Worm (Caenorhabditis elegans): ENCODE results near the gene C27D6.11.

The C27D6.11 gene

ce11 chrII:5177902-5178301 is 16.9 kb upstream of the C27D6.11 start, which contains the start of gene C27D6.12:
Gene C27D6.12, minus strand, starts transcription at chrII:5178002.
- TF ChIP-seq lsy-2 (tag; optimal IDR thresholded peaks at IDR 0.05) (no peak), sem-2 (GFP tag; optimal IDR thresholded peaks at IDR 0.05) (no peak), nhr-237 (tag; optimal IDR thresholded peaks at IDR 0.05) (no peak), mab-5 (tag; optimal IDR thresholded peaks at IDR 0.05) (no peak), blmp-1 (tag; optimal IDR thresholded peaks at IDR 0.05) (no peak), sptf-1 (tag; optimal IDR thresholded peaks at IDR 0.05) (no peak), lin-32 (GFP tag; optimal IDR thresholded peaks at IDR 0.05) (no peak), ceh-39 (tag; optimal IDR thresholded peaks at IDR 0.05) (no peak)

ce11 chrII:5176934-5177333 is 15.9 kb upstream of the C27D6.11 start:
- no peak for TF ChIP-seq nhr-237 (tag; optimal IDR thresholded peaks at IDR 0.05)
- no peak for TF ChIP-seq elt-1 (tag; optimal IDR thresholded peaks at IDR 0.05; ENCODE audit: borderline replicate concordance, insufficient read depth)
- TF ChIP-seq hlh-1 (tag; optimal IDR thresholded peaks at IDR 0.05) = no peak
- TF ChIP-seq M03D4.4 (tag; optimal IDR thresholded peaks at IDR 0.05) = no peak
- no peak for TF ChIP-seq sptf-1 (tag; optimal IDR thresholded peaks at IDR 0.05)
- no peak for TF ChIP-seq unc-62 (GFP tag; optimal IDR thresholded peaks at IDR 0.05)
- no peak for TF ChIP-seq mab-5 (tag; optimal IDR thresholded peaks at IDR 0.05)
- TF ChIP-seq tbx-8 (GFP tag; optimal IDR thresholded peaks at IDR 0.05) = no peak
- no peak for TF ChIP-seq unc-120 (tag; optimal IDR thresholded peaks at IDR 0.05; ENCODE audit: poor library complexity, severe bottlenecking)
- no peak for TF ChIP-seq nhr-2 (tag; optimal IDR thresholded peaks at IDR 0.05)
- TF ChIP-seq ceh-83 (GFP tag; optimal IDR thresholded peaks at IDR 0.05) = no peak
- TF ChIP-seq sem-2 (GFP tag; optimal IDR thresholded peaks at IDR 0.05) = no peak
- no peak for TF ChIP-seq flh-1 (GFP tag; optimal IDR thresholded peaks at IDR 0.05)
- no peak for TF ChIP-seq ces-1 (GFP tag; optimal IDR thresholded peaks at IDR 0.05)
- no peak for TF ChIP-seq blmp-1 (tag; optimal IDR thresholded peaks at IDR 0.05)
- TF ChIP-seq lsy-2 (tag; optimal IDR thresholded peaks at IDR 0.05) = no peak
- no peak for TF ChIP-seq lin-13 (tag; optimal IDR thresholded peaks at IDR 0.05)
- TF ChIP-seq unc-39 (tag; optimal IDR thresholded peaks at IDR 0.05) = no peak

ce11 chrII:5174370-5174769 is 13.4 kb upstream of the C27D6.11 start, which contains the start of gene C27D6.3:
Gene C27D6.3, minus strand, starts transcription at chrII:5174470.
- no peak for TF ChIP-seq tbx-8 (GFP tag; optimal IDR thresholded peaks at IDR 0.05)
- no peak for TF ChIP-seq mep-1 (tag; optimal IDR thresholded peaks at IDR 0.05)
- TF ChIP-seq nhr-237 (tag; optimal IDR thresholded peaks at IDR 0.05) = no peak
- no peak for TF ChIP-seq unc-39 (tag; optimal IDR thresholded peaks at IDR 0.05)
- TF ChIP-seq nhr-76 (tag; optimal IDR thresholded peaks at IDR 0.05) = no peak
- TF ChIP-seq elt-1 (tag; optimal IDR thresholded peaks at IDR 0.05; ENCODE audit: borderline replicate concordance, insufficient read depth) = no peak
- TF ChIP-seq blmp-1 (tag; optimal IDR thresholded peaks at IDR 0.05) = no peak

- TF ChIP-seq mab-5 (tag; optimal IDR thresholded peaks at IDR 0.05) (no peak), nhr-12 (tag; optimal IDR thresholded peaks at IDR 0.05) (no peak), M03D4.4 (tag; optimal IDR thresholded peaks at IDR 0.05) (no peak), ceh-83 (GFP tag; optimal IDR thresholded peaks at IDR 0.05) (no peak), ces-1 (GFP tag; optimal IDR thresholded peaks at IDR 0.05) (no peak), zip-8 (tag; optimal IDR thresholded peaks at IDR 0.05) (no peak), elt-3 (tag; optimal IDR thresholded peaks at IDR 0.05) (no peak), ceh-43 (GFP tag; optimal IDR thresholded peaks at IDR 0.05) (no peak), lsy-2 (tag; optimal IDR thresholded peaks at IDR 0.05) (no peak)
Measured at ce11 chrII:5172451-5172850, 11.4 kb upstream of the C27D6.11 start, which contains the start of gene C27D6.1. Gene C27D6.1, plus strand, starts transcription at chrII:5172751.

ce11 chrII:5171610-5172009 is 10.6 kb upstream of the C27D6.11 start, which contains the start of gene C27D6.15:
Gene C27D6.15, plus strand, starts transcription at chrII:5171910.
- no peak for TF ChIP-seq bed-3 (GFP tag; optimal IDR thresholded peaks at IDR 0.05)

- TF ChIP-seq bed-3 (GFP tag; optimal IDR thresholded peaks at IDR 0.05) (no peak), lsy-2 (tag; optimal IDR thresholded peaks at IDR 0.05) (no peak), unc-62 (GFP tag; optimal IDR thresholded peaks at IDR 0.05) (no peak), ceh-83 (GFP tag; optimal IDR thresholded peaks at IDR 0.05) (no peak), tbx-8 (GFP tag; optimal IDR thresholded peaks at IDR 0.05) (no peak), lin-13 (tag; optimal IDR thresholded peaks at IDR 0.05) (no peak), lin-32 (GFP tag; optimal IDR thresholded peaks at IDR 0.05) (no peak), elt-1 (tag; optimal IDR thresholded peaks at IDR 0.05; ENCODE audit: borderline replicate concordance, insufficient read depth) (no peak), hlh-1 (tag; optimal IDR thresholded peaks at IDR 0.05) (no peak), ham-2 (GFP tag; optimal IDR thresholded peaks at IDR 0.05) (no peak), mls-2 (tag; optimal IDR thresholded peaks at IDR 0.05) (no peak), mab-5 (tag; optimal IDR thresholded peaks at IDR 0.05) (no peak), elt-3 (tag; optimal IDR thresholded peaks at IDR 0.05) (no peak), M03D4.4 (tag; optimal IDR thresholded peaks at IDR 0.05) (no peak), blmp-1 (tag; optimal IDR thresholded peaks at IDR 0.05) (no peak)
Measured at ce11 chrII:5170932-5171331, 9.9 kb upstream of the C27D6.11 start, which contains the start of gene srb-1. Gene srb-1, minus strand, starts transcription at chrII:5171032.

Data from whole organism, mixed stage, embryonic.